Worm (Caenorhabditis elegans) whole organism, L2 larva: ENCODE data around the gene C02B4.3.

Experiments used
- F13H6.1 ChIP-seq: sonication (generic microtip); optimal IDR thresholded peaks from 2 replicates; lab custom pipeline; 2016; ENCODE audit warnings: missing genetic modification characterization, missing compliant biosample characterization
- Y55F3AM.14 ChIP-seq: fragments of 200-800 bp; sonication (Bioruptor generic); optimal IDR thresholded peaks from 2 replicates; lab custom pipeline; 2018; ENCODE audit warnings: mild to moderate bottlenecking, missing genetic modification characterization, missing compliant biosample characterization
- blmp-1 ChIP-seq: sonication (generic microtip); optimal IDR thresholded peaks from 2 replicates; lab custom pipeline; 2017; ENCODE audit warnings: missing genetic modification characterization, mild to moderate bottlenecking, missing compliant biosample characterization, antibody characterized with exemption, moderate library complexity; ENCODE audit not compliant: insufficient read depth
- ceh-16 ChIP-seq: fragments of 150-350 bp; optimal IDR thresholded peaks from 2 replicates; lab custom pipeline; 2014; ENCODE audit warnings: missing biosample characterization, missing genetic modification characterization
- elt-3 ChIP-seq: sonication (generic microtip); optimal IDR thresholded peaks from 2 replicates; lab custom pipeline; 2017; ENCODE audit warnings: missing biosample characterization, missing genetic modification characterization
- lin-13 ChIP-seq: fragments of 150-350 bp; optimal IDR thresholded peaks from 2 replicates; lab custom pipeline; 2014; ENCODE audit warnings: missing biosample characterization, missing genetic modification reagents, missing genetic modification characterization
- lsy-2 ChIP-seq, 2 experiments: fragments of 150-350 bp in 1 of 2; sonication (generic microtip) in 1 of 2; optimal IDR thresholded peaks; 2 replicates each; lab custom pipeline; 2014 to 2017; ENCODE audit warnings: missing biosample characterization in 2 of 2, missing genetic modification characterization in 2 of 2
- mdl-1 ChIP-seq, 2 experiments: fragments of 150-350 bp in 1 of 2; sonication (generic microtip) in 1 of 2; optimal IDR thresholded peaks; 2 replicates each; lab custom pipeline; 2017; ENCODE audit warnings: missing biosample characterization in 2 of 2, missing genetic modification characterization in 2 of 2
- nhr-11 ChIP-seq: fragments of 150-350 bp; optimal IDR thresholded peaks from 2 replicates; lab custom pipeline; 2014; ENCODE audit warnings: missing biosample characterization, missing genetic modification characterization
- sem-4 ChIP-seq: fragments of 150-350 bp; optimal IDR thresholded peaks from 2 replicates; lab custom pipeline; 2014; ENCODE audit warnings: missing biosample characterization, missing genetic modification reagents, missing genetic modification characterization
- skn-1 ChIP-seq: sonication (generic microtip); optimal IDR thresholded peaks from 2 replicates; lab custom pipeline; 2017; ENCODE audit warnings: missing biosample characterization, missing genetic modification characterization
- snpc-4 ChIP-seq: fragments of 150-350 bp; optimal IDR thresholded peaks from 2 replicates; lab custom pipeline; 2014; ENCODE audit warnings: missing biosample characterization, missing genetic modification characterization
- zag-1 ChIP-seq: fragments of 150-350 bp; optimal IDR thresholded peaks from 2 replicates; lab custom pipeline; 2014; ENCODE audit warnings: missing biosample characterization, missing genetic modification characterization
- ztf-11 ChIP-seq: sonication (generic microtip); optimal IDR thresholded peaks from 2 replicates; lab custom pipeline; 2017; ENCODE audit warnings: missing biosample characterization, missing genetic modification characterization

- TF ChIP-seq lin-13 (no peak), nhr-11 (no peak), snpc-4 (no peak), zag-1 (tag; lab: Kevin White, UChicago) (no peak), skn-1 (tag; lab: Kevin White, UChicago) (no peak), F13H6.1 (tag; lab: Kevin White, UChicago) (no peak), elt-3 (no peak), ztf-11 (tag; lab: Kevin White, UChicago) (no peak), ceh-16 (tag; lab: Kevin White, UChicago) (no peak), lsy-2 (tag; optimal IDR thresholded peaks at IDR 0.05; lab: Kevin White, UChicago) (no peak), sem-4 (tag; lab: Kevin White, UChicago) (no peak), mdl-1 (tag; optimal IDR thresholded peaks at IDR 0.05; lab: Kevin White, UChicago) (no peak), Y55F3AM.14 (GFP tag; lab: Kevin White, UChicago) (no peak), blmp-1 (tag; lab: Kevin White, UChicago) (peak; percentile 96)
Observed at ce11 chrX:12679603-12680002, 20.0 kb upstream of the C02B4.3 start.
